Fruit fly (Drosophila melanogaster) whole organism, prepupa: ENCODE measurements around the gene CG13053.

Source experiments
- Blimp-1 ChIP-seq: fragments of 200-800 bp; sonication (Bioruptor generic); optimal IDR thresholded peaks from 3 replicates; lab custom pipeline; 2017; ENCODE audit warnings: missing biosample characterization, missing genetic modification characterization, mild to moderate bottlenecking, moderate library complexity, missing genetic modification reagents
- CG10631 ChIP-seq: fragments of 200-800 bp; sonication (Bioruptor generic); optimal IDR thresholded peaks from 2 replicates; lab custom pipeline; 2016; ENCODE audit warnings: missing biosample characterization, missing genetic modification characterization
- CG10669 ChIP-seq: fragments of 200-800 bp; sonication (Bioruptor generic); optimal IDR thresholded peaks from 3 replicates; lab custom pipeline; 2018; ENCODE audit warnings: missing biosample characterization, mild to moderate bottlenecking, missing genetic modification characterization, moderate library complexity
- CG11762 ChIP-seq: fragments of 200-800 bp; sonication (Bioruptor generic); optimal IDR thresholded peaks from 3 replicates; lab custom pipeline; 2016; ENCODE audit warnings: missing biosample characterization, missing genetic modification characterization; ENCODE audit not compliant: insufficient read depth
- CG15336 ChIP-seq: fragments of 200-800 bp; sonication (Bioruptor generic); IDR thresholded peaks from 2 replicates; pipeline ENCODE4 v1.3.6; 2022; ENCODE audit warnings: missing biosample characterization, missing genetic modification characterization
- CG16779 ChIP-seq: fragments of 200-800 bp; sonication (Bioruptor generic); optimal IDR thresholded peaks from 3 replicates; lab custom pipeline; 2017; ENCODE audit warnings: missing biosample characterization, mild to moderate bottlenecking, missing genetic modification characterization
- CG3032 ChIP-seq: fragments of 200-800 bp; optimal IDR thresholded peaks from 2 replicates; lab custom pipeline; 2019; ENCODE audit warnings: missing biosample characterization, mild to moderate bottlenecking, missing genetic modification characterization, moderate library complexity
- CG32006 ChIP-seq: fragments of 200-800 bp; sonication (Bioruptor generic); optimal IDR thresholded peaks from 3 replicates; lab custom pipeline; 2017; ENCODE audit warnings: missing biosample characterization, mild to moderate bottlenecking, missing genetic modification characterization
- CG3919 ChIP-seq: fragments of 200-800 bp; sonication (Bioruptor generic); optimal IDR thresholded peaks from 3 replicates; lab custom pipeline; 2016; ENCODE audit warnings: missing biosample characterization, missing genetic modification characterization
- CG4318 ChIP-seq: fragments of 200-800 bp; sonication (Bioruptor generic); optimal IDR thresholded peaks from 3 replicates; lab custom pipeline; 2017; ENCODE audit warnings: missing biosample characterization, mild to moderate bottlenecking, missing genetic modification characterization
- CG6163 ChIP-seq: fragments of 200-800 bp; sonication (Bioruptor generic); IDR thresholded peaks from 3 replicates; pipeline ENCODE4 v1.3.6; 2022; ENCODE audit warnings: missing biosample characterization, missing genetic modification characterization
- CG6808 ChIP-seq: fragments of 200-800 bp; sonication (Bioruptor generic); optimal IDR thresholded peaks from 3 replicates; lab custom pipeline; 2017; ENCODE audit warnings: missing biosample characterization, missing genetic modification characterization, mild to moderate bottlenecking, moderate library complexity, missing genetic modification reagents
- CG6854 ChIP-seq: fragments of 200-800 bp; sonication (Bioruptor generic); optimal IDR thresholded peaks from 2 replicates; lab custom pipeline; 2017; ENCODE audit warnings: missing biosample characterization, mild to moderate bottlenecking, missing genetic modification characterization
- CG8119 ChIP-seq: fragments of 200-800 bp; sonication (Bioruptor generic); IDR thresholded peaks from 3 replicates; pipeline ENCODE4 v1.3.6; 2022; ENCODE audit warnings: missing biosample characterization, missing genetic modification characterization
- CG8632 ChIP-seq: fragments of 200-800 bp; sonication (Bioruptor generic); optimal IDR thresholded peaks from 3 replicates; lab custom pipeline; 2016; ENCODE audit warnings: missing biosample characterization, missing genetic modification characterization
- CG9139 ChIP-seq: fragments of 200-800 bp; sonication (Bioruptor generic); optimal IDR thresholded peaks from 3 replicates; lab custom pipeline; 2017; ENCODE audit warnings: missing biosample characterization, mild to moderate bottlenecking, missing genetic modification characterization
- Eip75B ChIP-seq: fragments of 200-800 bp; sonication (Bioruptor generic); optimal IDR thresholded peaks from 3 replicates; lab custom pipeline; 2016; ENCODE audit warnings: missing biosample characterization, missing genetic modification characterization
- Eip78C ChIP-seq: fragments of 200-800 bp; sonication (Bioruptor generic); peaks from one replicate; lab custom pipeline; 2016; ENCODE audit warnings: missing biosample characterization, missing genetic modification characterization
- Ets96B ChIP-seq: fragments of 200-800 bp; optimal IDR thresholded peaks from 2 replicates; lab custom pipeline; 2019; ENCODE audit warnings: missing biosample characterization, mild to moderate bottlenecking, missing genetic modification characterization, moderate library complexity
- Hr39 ChIP-seq: fragments of 200-800 bp; sonication (Bioruptor generic); optimal IDR thresholded peaks from 2 replicates; lab custom pipeline; 2016; ENCODE audit warnings: missing biosample characterization, missing genetic modification characterization
- Hr4 ChIP-seq: fragments of 200-800 bp; sonication (Bioruptor generic); optimal IDR thresholded peaks from 3 replicates; lab custom pipeline; 2016; ENCODE audit warnings: missing biosample characterization, missing genetic modification characterization
- OdsH ChIP-seq: fragments of 200-800 bp; sonication (Bioruptor generic); optimal IDR thresholded peaks from 3 replicates; lab custom pipeline; 2016; ENCODE audit warnings: missing biosample characterization, missing genetic modification characterization
- achi ChIP-seq: fragments of 200-800 bp; sonication (Bioruptor generic); optimal IDR thresholded peaks from 3 replicates; lab custom pipeline; 2016; ENCODE audit warnings: missing biosample characterization, missing genetic modification characterization
- acj6 ChIP-seq: fragments of 200-800 bp; sonication (Bioruptor generic); optimal IDR thresholded peaks from 3 replicates; lab custom pipeline; 2016; ENCODE audit warnings: missing biosample characterization, missing genetic modification characterization
- dac ChIP-seq: fragments of 200-800 bp; sonication (Bioruptor generic); optimal IDR thresholded peaks from 2 replicates; lab custom pipeline; 2017; ENCODE audit warnings: missing biosample characterization, mild to moderate bottlenecking, missing genetic modification characterization
- dsx ChIP-seq: fragments of 200-800 bp; optimal IDR thresholded peaks from 3 replicates; lab custom pipeline; 2019; ENCODE audit warnings: missing biosample characterization, mild to moderate bottlenecking, missing genetic modification characterization, moderate library complexity; ENCODE audit not compliant: poor library complexity, severe bottlenecking
- eg ChIP-seq: fragments of 200-800 bp; sonication (Bioruptor generic); IDR thresholded peaks from 3 replicates; pipeline ENCODE4 v1.3.6; 2022; ENCODE audit warnings: missing biosample characterization, missing genetic modification characterization
- fd59A ChIP-seq: fragments of 200-800 bp; sonication (Bioruptor generic); optimal IDR thresholded peaks from 2 replicates; lab custom pipeline; 2017; ENCODE audit warnings: missing biosample characterization, mild to moderate bottlenecking, missing genetic modification characterization, missing genetic modification reagents
- fkh ChIP-seq: fragments of 200-800 bp; sonication (Bioruptor generic); optimal IDR thresholded peaks from 3 replicates; lab custom pipeline; 2017; ENCODE audit warnings: missing biosample characterization, mild to moderate bottlenecking, missing genetic modification characterization, moderate library complexity
- salr ChIP-seq, 2 experiments: fragments of 200-800 bp; sonication (Bioruptor generic); optimal IDR thresholded peaks; 3 replicates each; lab custom pipeline; 2016 to 2018; ENCODE audit warnings: missing biosample characterization in 2 of 2, missing genetic modification characterization in 2 of 2, mild to moderate bottlenecking in 1 of 2
- spab ChIP-seq: fragments of 200-800 bp; sonication (Bioruptor generic); optimal IDR thresholded peaks from 2 replicates; lab custom pipeline; 2017; ENCODE audit warnings: missing biosample characterization, mild to moderate bottlenecking, missing genetic modification characterization, missing genetic modification reagents
- ss ChIP-seq, 2 experiments: fragments of 200-800 bp; sonication (Bioruptor generic); optimal IDR thresholded peaks; 2 replicates in 1 of 2; 3 replicates in 1 of 2; lab custom pipeline; 2017 to 2018; ENCODE audit warnings: mild to moderate bottlenecking in 2 of 2, missing biosample characterization in 2 of 2, missing genetic modification characterization in 2 of 2, moderate library complexity in 1 of 2
- svp ChIP-seq: fragments of 200-800 bp; sonication (Bioruptor generic); peaks from one replicate; lab custom pipeline; 2016; ENCODE audit warnings: missing biosample characterization, missing genetic modification characterization
- topi ChIP-seq: fragments of 200-800 bp; sonication (Bioruptor generic); optimal IDR thresholded peaks from 3 replicates; lab custom pipeline; 2016; ENCODE audit warnings: missing biosample characterization, missing genetic modification characterization

Gene CG13053

dm6 chr3L:16259552-16259951, at the start of gene CG13053:
Gene CG13053, minus strand, starts transcription at chr3L:16259722.
- TF ChIP-seq CG3032 = peak; percentile 74
- TF ChIP-seq spab (GFP tag; lab: Kevin White, UChicago) = peak; percentile 71
- TF ChIP-seq Blimp-1 = no peak
- TF ChIP-seq eg = no peak
- no peak for TF ChIP-seq CG32006 (GFP tag; lab: Kevin White, UChicago)
- TF ChIP-seq Ets96B (tag; lab: Kevin White, UChicago) = peak; percentile 82
- TF ChIP-seq achi (GFP tag; lab: Kevin White, UChicago) = peak; percentile 20
- no peak for TF ChIP-seq CG6854
- no peak for TF ChIP-seq CG11762
- peak; percentile 28; the same call in 1 of the 3 replicates for TF ChIP-seq CG8119 (GFP tag; lab: Robert Waterston, UW)
- peak; percentile 8 for TF ChIP-seq OdsH (GFP tag; lab: Kevin White, UChicago)
- peak; percentile 77 for TF ChIP-seq CG6808 (GFP tag; lab: Kevin White, UChicago)
- no peak for TF ChIP-seq topi (GFP tag; lab: Kevin White, UChicago)
- peak; percentile 50 to 73 for TF ChIP-seq ss (GFP tag; optimal IDR thresholded peaks at IDR 0.05; lab: Kevin White, UChicago)
- TF ChIP-seq CG3919 (GFP tag; lab: Kevin White, UChicago) = peak; percentile 46
- TF ChIP-seq Eip78C (GFP tag; lab: Kevin White, UChicago) = peak; percentile 89
- TF ChIP-seq Hr39 (GFP tag; lab: Kevin White, UChicago) = no peak
- no peak for TF ChIP-seq CG8632 (GFP tag; lab: Kevin White, UChicago)
- peak; percentile 10 for TF ChIP-seq CG16779 (tag; lab: Kevin White, UChicago)
- TF ChIP-seq CG10631 (GFP tag; lab: Kevin White, UChicago) = peak; percentile 64
- TF ChIP-seq CG6163 = peak; percentile 31; the same call in 1 of the 3 replicates
- TF ChIP-seq Eip75B (GFP tag; lab: Kevin White, UChicago) = peak; percentile 58
- peak; percentile 23 for TF ChIP-seq acj6 (GFP tag; lab: Kevin White, UChicago)
- peak; percentile 85 for TF ChIP-seq dsx (GFP tag; lab: Kevin White, UChicago)
- TF ChIP-seq CG10669 (GFP tag; lab: Kevin White, UChicago) = peak; percentile 67
- no peak for TF ChIP-seq CG15336
- TF ChIP-seq fd59A (GFP tag; lab: Kevin White, UChicago) = peak; percentile 62
- TF ChIP-seq salr (GFP tag; optimal IDR thresholded peaks at IDR 0.05; lab: Kevin White, UChicago) = peak in 1 of 2 experiments; percentile 25
- no peak for TF ChIP-seq fkh (GFP tag; lab: Kevin White, UChicago)
- TF ChIP-seq CG9139 (GFP tag; lab: Kevin White, UChicago) = peak; percentile 6
- no peak for TF ChIP-seq CG4318

- TF ChIP-seq Hr4 (GFP tag; lab: Kevin White, UChicago) (no peak), fd59A (GFP tag; lab: Kevin White, UChicago) (no peak), CG8632 (GFP tag; lab: Kevin White, UChicago) (no peak)
These were observed 48.9 kb upstream of the CG13053 start, which contains the start of gene CG13042 for dm6 chr3L:16308380-16308779. Gene CG13042, minus strand, starts transcription at chr3L:16308480.

- no peak for TF ChIP-seq Hr39 (GFP tag; lab: Kevin White, UChicago)
- no peak for TF ChIP-seq OdsH (GFP tag; lab: Kevin White, UChicago)
- TF ChIP-seq achi (GFP tag; lab: Kevin White, UChicago) = no peak
- TF ChIP-seq CG3919 (GFP tag; lab: Kevin White, UChicago) = no peak
- TF ChIP-seq svp = peak; percentile 30
- no peak for TF ChIP-seq dac (GFP tag; lab: Kevin White, UChicago)
- TF ChIP-seq, all 60 proteins: peak for 1
These were observed 46.5 kb upstream of the CG13053 start, which contains the start of the genes CG13043 and CG13063 for dm6 chr3L:16305820-16306650. Gene CG13043, minus strand, starts transcription at chr3L:16305870. Gene CG13063, plus strand, starts transcription at chr3L:16306600.
